Fruit fly (Drosophila melanogaster): ENCODE measurements around the gene hid.

hid gene

dm6 chr3L:18212237-18212653 lies 26.8 kb upstream of the hid start (continued):
- no peak for TF ChIP-seq emc (GFP tag; optimal IDR thresholded peaks at IDR 0.05)
- TF ChIP-seq chif (GFP tag; optimal IDR thresholded peaks at IDR 0.05) = peak in 1 of 2 experiments; percentile 76
- peak; percentile 88 for TF ChIP-seq CG11093 (GFP tag; IDR thresholded peaks at IDR 0.05)
- TF ChIP-seq Fer1 (GFP tag; optimal IDR thresholded peaks at IDR 0.05) = peak; percentile 65
- peak; percentile 80 for TF ChIP-seq Sox100B (GFP tag; optimal IDR thresholded peaks at IDR 0.05)
- no peak; the same call in 1 of the 2 replicates for TF ChIP-seq Gsc (GFP tag; IDR thresholded peaks at IDR 0.05)
- TF ChIP-seq croc (GFP tag; conservative IDR thresholded peaks at IDR 0.05) = peak; percentile 86
- TF ChIP-seq sc (optimal IDR thresholded peaks at IDR 0.05) = no peak
- peak; percentile 67 for TF ChIP-seq sc (GFP tag; optimal IDR thresholded peaks at IDR 0.05)
- peak; percentile 52 for TF ChIP-seq CG8359 (GFP tag; optimal IDR thresholded peaks at IDR 0.05; ENCODE audit: borderline replicate concordance)
- TF ChIP-seq CG18011 (GFP tag; optimal IDR thresholded peaks at IDR 0.05) = no peak
- TF ChIP-seq slbo (GFP tag; IDR thresholded peaks at IDR 0.05) = peak; percentile 82
- no peak for TF ChIP-seq CG14860 (GFP tag; IDR thresholded peaks at IDR 0.05; ENCODE audit: partially characterized antibody)
- TF ChIP-seq sqz (GFP tag; optimal IDR thresholded peaks at IDR 0.05) = peak; percentile 45
- TF ChIP-seq dpn (GFP tag; optimal IDR thresholded peaks at IDR 0.05) = peak; percentile 60 to 76
- no peak for TF ChIP-seq stwl (tag; optimal IDR thresholded peaks at IDR 0.05)
- no peak for TF ChIP-seq CG17568 (GFP tag; optimal IDR thresholded peaks at IDR 0.05)
- TF ChIP-seq ci (GFP tag; IDR thresholded peaks at IDR 0.05) = peak; percentile 94
- peak; percentile 47 for TF ChIP-seq tio (GFP tag; optimal IDR thresholded peaks at IDR 0.05)
- peak; percentile 77; the same call in 2 of the 4 replicates for TF ChIP-seq chinmo (GFP tag; IDR thresholded peaks at IDR 0.05; ENCODE audit: partially characterized antibody)
- 0 out of 2 replicates have a peak, but pooled peaks have one; percentile 55 for TF ChIP-seq aop (GFP tag; IDR thresholded peaks at IDR 0.05)
- peak; percentile 92 for TF ChIP-seq Optix (GFP tag; IDR thresholded peaks at IDR 0.05)
- peak; percentile 92 for TF ChIP-seq tgo (GFP tag; IDR thresholded peaks at IDR 0.05)
- peak; percentile 52 for TF ChIP-seq CG18619 (GFP tag; optimal IDR thresholded peaks at IDR 0.05)
- TF ChIP-seq ems (GFP tag; optimal IDR thresholded peaks at IDR 0.05) = peak; percentile 60
- peak; percentile 69 for TF ChIP-seq phol (tag; optimal IDR thresholded peaks at IDR 0.05)
- TF ChIP-seq gce (GFP tag; IDR thresholded peaks at IDR 0.05) = peak; percentile 92
- no peak for TF ChIP-seq C15 (GFP tag; IDR thresholded peaks at IDR 0.05)
- peak; percentile 94 for TF ChIP-seq HLH3B (GFP tag; IDR thresholded peaks at IDR 0.05)
- TF ChIP-seq CG31388 (GFP tag; optimal IDR thresholded peaks at IDR 0.05) = peak; percentile 54
- TF ChIP-seq CG11695 (GFP tag; IDR thresholded peaks at IDR 0.05) = peak; percentile 86
- TF ChIP-seq exex (tag; optimal IDR thresholded peaks at IDR 0.05) = no peak
- no peak for TF ChIP-seq CG7271 (tag; optimal IDR thresholded peaks at IDR 0.05)
- peak; percentile 69 for TF ChIP-seq grau (tag; optimal IDR thresholded peaks at IDR 0.05)
- TF ChIP-seq eve (GFP tag; optimal IDR thresholded peaks at IDR 0.05) = peak in 1 of 2 experiments; percentile 92
- no peak for TF ChIP-seq ac (GFP tag; optimal IDR thresholded peaks at IDR 0.05)
- TF ChIP-seq Dfd (GFP tag; optimal IDR thresholded peaks at IDR 0.05) = no peak
- TF ChIP-seq crol (GFP tag; IDR thresholded peaks at IDR 0.05) = peak; percentile 44; the same call in 1 of the 2 replicates
- TF ChIP-seq CG16813 (GFP tag; IDR thresholded peaks at IDR 0.05; ENCODE audit: partially characterized antibody) = no peak
- TF ChIP-seq Hr39 (optimal IDR thresholded peaks at IDR 0.05) = no peak
- peak; percentile 91 for TF ChIP-seq CG14441 (GFP tag; IDR thresholded peaks at IDR 0.05)
- no peak for TF ChIP-seq CG3163 (GFP tag; optimal IDR thresholded peaks at IDR 0.05)
- peak; percentile 56 for TF ChIP-seq CG17385 (GFP tag; optimal IDR thresholded peaks at IDR 0.05)
- no peak for TF ChIP-seq zfh2 (GFP tag; optimal IDR thresholded peaks at IDR 0.05)
- TF ChIP-seq tna (GFP tag; IDR thresholded peaks at IDR 0.05; ENCODE audit: partially characterized antibody) = no peak
- TF ChIP-seq CG8281 (tag; optimal IDR thresholded peaks at IDR 0.05) = no peak
- peak; percentile 80 for TF ChIP-seq CG2889 (GFP tag; IDR thresholded peaks at IDR 0.05)
- TF ChIP-seq CG15479 (GFP tag; optimal IDR thresholded peaks at IDR 0.05) = no peak
- peak; percentile 41 for TF ChIP-seq Lhr (GFP tag; optimal IDR thresholded peaks at IDR 0.05)
- TF ChIP-seq CG6854 (GFP tag; optimal IDR thresholded peaks at IDR 0.05) = peak; percentile 7
- no peak; the same call in 1 of the 2 replicates for TF ChIP-seq NFAT (GFP tag; IDR thresholded peaks at IDR 0.05)

Measured in whole organism, embryonic.